Worm (Caenorhabditis elegans): ENCODE measurements around the gene unc-25.
A peak's percentile ranks its signal among the peaks of the same experiment; 100 is the strongest.

The unc-25 gene

ce11 chrIII:12932776-12933175 is 9.7 kb upstream of the unc-25 start:
- no peak for TF ChIP-seq ZK185.1 (tag; optimal IDR thresholded peaks at IDR 0.05; ENCODE audit: poor library complexity, severe bottlenecking)
- TF ChIP-seq mcd-1 (GFP tag; IDR thresholded peaks at IDR 0.05) = no peak
- no peak for TF ChIP-seq bed-1 (GFP tag; IDR thresholded peaks at IDR 0.05)
- no peak for TF ChIP-seq nhr-90 (tag; optimal IDR thresholded peaks at IDR 0.05)
- TF ChIP-seq D2030.7 (GFP tag; IDR thresholded peaks at IDR 0.05) = no peak
- no peak for TF ChIP-seq Y53G8AR.9 (GFP tag; conservative IDR thresholded peaks at IDR 0.05)
- no peak for TF ChIP-seq ceh-27 (GFP tag; optimal IDR thresholded peaks at IDR 0.05)
- no peak for TF ChIP-seq attf-5 (GFP tag; optimal IDR thresholded peaks at IDR 0.05)
- TF ChIP-seq pbrm-1 (GFP tag; IDR thresholded peaks at IDR 0.05) = no peak
- no peak for TF ChIP-seq B0261.1 (tag; optimal IDR thresholded peaks at IDR 0.05)
- no peak for TF ChIP-seq F52B5.7 (tag; optimal IDR thresholded peaks at IDR 0.05)
- TF ChIP-seq chd-7 (tag; optimal IDR thresholded peaks at IDR 0.05) = no peak
- no peak for TF ChIP-seq F10E7.11 (tag; optimal IDR thresholded peaks at IDR 0.05)
- TF ChIP-seq ztf-6 (GFP tag; IDR thresholded peaks at IDR 0.05) = no peak
- TF ChIP-seq B0336.3 (GFP tag; IDR thresholded peaks at IDR 0.05) = no peak
- TF ChIP-seq dpff-1 (tag; optimal IDR thresholded peaks at IDR 0.05) = no peak
- TF ChIP-seq Y95B8A.8 (GFP tag; IDR thresholded peaks at IDR 0.05) = no peak
- TF ChIP-seq dox-1 (GFP tag; IDR thresholded peaks at IDR 0.05) = no peak
- TF ChIP-seq F49E8.2 (tag; optimal IDR thresholded peaks at IDR 0.05; ENCODE audit: insufficient read depth) = no peak
- no peak for TF ChIP-seq pha-4 (tag; optimal IDR thresholded peaks at IDR 0.05)

ce11 chrIII:12934417-12934816 is 8.0 kb upstream of the unc-25 start, which contains the start of gene epg-3:
epg-3 (plus strand) TSS chrIII:12934717.
- TF ChIP-seq athp-1 (tag; optimal IDR thresholded peaks at IDR 0.05) (no peak), rpc-1 (optimal IDR thresholded peaks at IDR 0.05) (no peak), rpc-1 (tag; optimal IDR thresholded peaks at IDR 0.05) (no peak), nfya-1 (tag; optimal IDR thresholded peaks at IDR 0.05; ENCODE audit: borderline replicate concordance, insufficient read depth) (no peak), bed-2 (GFP tag; IDR thresholded peaks at IDR 0.05) (no peak), D2030.7 (GFP tag; IDR thresholded peaks at IDR 0.05) (no peak), attf-3 (GFP tag; conservative IDR thresholded peaks at IDR 0.05) (no peak), lin-54 (GFP tag; optimal IDR thresholded peaks at IDR 0.05) (no peak), ztf-18 (tag; optimal IDR thresholded peaks at IDR 0.05) (no peak), madf-8 (GFP tag; conservative IDR thresholded peaks at IDR 0.05) (no peak), C06A6.2 (GFP tag; conservative IDR thresholded peaks at IDR 0.05) (no peak), Y56A3A.18 (GFP tag; IDR thresholded peaks at IDR 0.05) (no peak), ceh-27 (GFP tag; optimal IDR thresholded peaks at IDR 0.05) (no peak)

- TF ChIP-seq nfyb-1 (GFP tag; IDR thresholded peaks at IDR 0.05) (0 out of 2 replicates have a peak, but pooled peaks have one; percentile 66), F10E7.11 (tag; optimal IDR thresholded peaks at IDR 0.05) (no peak), snpc-1.3 (tag; optimal IDR thresholded peaks at IDR 0.05; ENCODE audit: insufficient read depth) (no peak)
These were observed 1.6 kb downstream of the unc-25 start for ce11 chrIII:12944064-12944463.

ce11 chrIII:12945072-12945471 is 2.6 kb downstream of the unc-25 start:
- no peak for TF ChIP-seq ccch-3 (GFP tag; optimal IDR thresholded peaks at IDR 0.05)
- no peak for TF ChIP-seq athp-1 (tag; optimal IDR thresholded peaks at IDR 0.05)
- TF ChIP-seq mxl-1 (tag; optimal IDR thresholded peaks at IDR 0.05) = no peak
- no peak for TF ChIP-seq hmg-20 (GFP tag; IDR thresholded peaks at IDR 0.05)
- no peak for TF ChIP-seq cebp-2 (GFP tag; IDR thresholded peaks at IDR 0.05)
- TF ChIP-seq snpc-4 (GFP tag; optimal IDR thresholded peaks at IDR 0.05) = no peak
- no peak for TF ChIP-seq snpc-4 (tag; optimal IDR thresholded peaks at IDR 0.05)
- no peak for TF ChIP-seq B0261.1 (tag; optimal IDR thresholded peaks at IDR 0.05)
- TF ChIP-seq ztf-6 (GFP tag; IDR thresholded peaks at IDR 0.05) = no peak
- no peak for TF ChIP-seq lin-35 (GFP tag; optimal IDR thresholded peaks at IDR 0.05)
- TF ChIP-seq T26A5.8 (tag; optimal IDR thresholded peaks at IDR 0.05) = no peak
- no peak for TF ChIP-seq dpl-1 (GFP tag; optimal IDR thresholded peaks at IDR 0.05)
- TF ChIP-seq attf-3 (GFP tag; conservative IDR thresholded peaks at IDR 0.05) = no peak
- TF ChIP-seq lin-26 (GFP tag; IDR thresholded peaks at IDR 0.05) = no peak
- no peak for TF ChIP-seq ceh-27 (GFP tag; optimal IDR thresholded peaks at IDR 0.05)
- TF ChIP-seq B0336.3 (GFP tag; IDR thresholded peaks at IDR 0.05) = no peak
- no peak for TF ChIP-seq nhr-179 (tag; optimal IDR thresholded peaks at IDR 0.05)
- TF ChIP-seq him-1 (tag; optimal IDR thresholded peaks at IDR 0.05) = no peak

Measured in whole organism, young adult.